Worm (Caenorhabditis elegans): ENCODE data around the gene C18H9.6.

Gene C18H9.6

ce11 chrII:6689088-6689487, 12.3 kb downstream of the C18H9.6 start:
- TF ChIP-seq nhr-12 (tag; optimal IDR thresholded peaks at IDR 0.05): no peak
- peak; percentile 15 for TF ChIP-seq xbp-1 (tag; optimal IDR thresholded peaks at IDR 0.05)
- no peak for TF ChIP-seq zip-4 (GFP tag; optimal IDR thresholded peaks at IDR 0.05)
- TF ChIP-seq sox-4 (tag; optimal IDR thresholded peaks at IDR 0.05): peak; percentile 61
- TF ChIP-seq nhr-84 (tag; optimal IDR thresholded peaks at IDR 0.05): no peak
- TF ChIP-seq nhr-71 (tag; optimal IDR thresholded peaks at IDR 0.05): peak; percentile 72
- TF ChIP-seq nhr-28 (tag; optimal IDR thresholded peaks at IDR 0.05): no peak
- TF ChIP-seq tbx-2 (tag; optimal IDR thresholded peaks at IDR 0.05): no peak
- no peak for TF ChIP-seq lin-35 (GFP tag; optimal IDR thresholded peaks at IDR 0.05)
- peak; percentile 27 for TF ChIP-seq fkh-10 (GFP tag; optimal IDR thresholded peaks at IDR 0.05)
- TF ChIP-seq hpl-2 (GFP tag; optimal IDR thresholded peaks at IDR 0.05): no peak
- peak; percentile 28 for TF ChIP-seq swsn-7 (tag; optimal IDR thresholded peaks at IDR 0.05)
- TF ChIP-seq ceh-8 (GFP tag; optimal IDR thresholded peaks at IDR 0.05): peak; percentile 26
- peak; percentile 93 for TF ChIP-seq fkh-8 (tag; optimal IDR thresholded peaks at IDR 0.05)
- TF ChIP-seq grh-1 (GFP tag; IDR thresholded peaks at IDR 0.05): no peak
- no peak for TF ChIP-seq unc-130 (tag; optimal IDR thresholded peaks at IDR 0.05)
- no peak for TF ChIP-seq Y116A8C.19 (tag; optimal IDR thresholded peaks at IDR 0.05; ENCODE audit: borderline replicate concordance)
- TF ChIP-seq nhr-20 (tag; optimal IDR thresholded peaks at IDR 0.05): peak; percentile 14
- no peak for TF ChIP-seq rnt-1 (tag; optimal IDR thresholded peaks at IDR 0.05)
- no peak for TF ChIP-seq efl-1 (optimal IDR thresholded peaks at IDR 0.05)
- TF ChIP-seq efl-1 (GFP tag; optimal IDR thresholded peaks at IDR 0.05 in 1 of 2): peak in 1 of 2 experiments; percentile 19
- TF ChIP-seq lin-14 (GFP tag; optimal IDR thresholded peaks at IDR 0.05): peak; percentile 59
- TF ChIP-seq ets-5 (GFP tag; IDR thresholded peaks at IDR 0.05): no peak
- TF ChIP-seq C34B4.2 (tag; optimal IDR thresholded peaks at IDR 0.05): no peak
- TF ChIP-seq fkh-4 (tag; optimal IDR thresholded peaks at IDR 0.05; ENCODE audit: borderline replicate concordance): peak; percentile 48
- peak; percentile 96 for TF ChIP-seq dsc-1 (tag; optimal IDR thresholded peaks at IDR 0.05)
- TF ChIP-seq lsy-2 (tag; optimal IDR thresholded peaks at IDR 0.05): peak in 1 of 2 experiments; percentile 4
- TF ChIP-seq tlp-1 (tag; optimal IDR thresholded peaks at IDR 0.05): no peak
- no peak for TF ChIP-seq C04F5.9 (tag; optimal IDR thresholded peaks at IDR 0.05)
- no peak for TF ChIP-seq zag-1 (tag; optimal IDR thresholded peaks at IDR 0.05)
- no peak for TF ChIP-seq unc-98 (GFP tag; IDR thresholded peaks at IDR 0.05)
- TF ChIP-seq mef-2 (tag; optimal IDR thresholded peaks at IDR 0.05): no peak
- no peak for TF ChIP-seq alr-1 (tag; optimal IDR thresholded peaks at IDR 0.05; ENCODE audit: borderline replicate concordance)
- no peak for TF ChIP-seq lin-15B (tag; optimal IDR thresholded peaks at IDR 0.05)
- TF ChIP-seq nhr-11 (tag; optimal IDR thresholded peaks at IDR 0.05): peak; percentile 10
- TF ChIP-seq nhr-47 (tag; optimal IDR thresholded peaks at IDR 0.05): peak; percentile 60
- TF ChIP-seq unc-86 (tag; optimal IDR thresholded peaks at IDR 0.05): peak; percentile 20
- no peak for TF ChIP-seq lir-3 (tag; optimal IDR thresholded peaks at IDR 0.05; ENCODE audit: poor library complexity)
- TF ChIP-seq pax-3 (tag; optimal IDR thresholded peaks at IDR 0.05): peak; percentile 52

ce11 chrII:6685964-6686363, 15.5 kb downstream of the C18H9.6 start:
- TF ChIP-seq fkh-10 (GFP tag; optimal IDR thresholded peaks at IDR 0.05): no peak
- TF ChIP-seq elt-3 (tag; optimal IDR thresholded peaks at IDR 0.05): no peak
- TF ChIP-seq lin-13 (GFP tag; optimal IDR thresholded peaks at IDR 0.05): no peak
- no peak for TF ChIP-seq pag-3 (tag; optimal IDR thresholded peaks at IDR 0.05; ENCODE audit: borderline replicate concordance, insufficient read depth)
- TF ChIP-seq egl-27 (tag; optimal IDR thresholded peaks at IDR 0.05): no peak
- no peak for TF ChIP-seq nhr-84 (tag; optimal IDR thresholded peaks at IDR 0.05)
- no peak for TF ChIP-seq lir-3 (tag; optimal IDR thresholded peaks at IDR 0.05; ENCODE audit: poor library complexity)
- TF ChIP-seq nhr-20 (tag; optimal IDR thresholded peaks at IDR 0.05): no peak
- no peak for TF ChIP-seq F16B12.6 (tag; optimal IDR thresholded peaks at IDR 0.05)
- TF ChIP-seq ceh-63 (GFP tag; optimal IDR thresholded peaks at IDR 0.05): no peak
- TF ChIP-seq efl-1 (optimal IDR thresholded peaks at IDR 0.05): no peak
- no peak for TF ChIP-seq efl-1 (GFP tag; optimal IDR thresholded peaks at IDR 0.05 in 1 of 2)
- TF ChIP-seq mdl-1 (tag; optimal IDR thresholded peaks at IDR 0.05): no peak
- no peak for TF ChIP-seq ceh-90 (tag; optimal IDR thresholded peaks at IDR 0.05)
- no peak for TF ChIP-seq aly-2 (tag; optimal IDR thresholded peaks at IDR 0.05)
- TF ChIP-seq sup-37 (GFP tag; optimal IDR thresholded peaks at IDR 0.05): no peak

Data from whole organism, L1 larva.